Fruit fly (Drosophila melanogaster) S2 (cell line): ENCODE measurements around the gene CG43783.

Source experiments
- CG8478 ChIP-seq: fragments of >200 bp; optimal IDR thresholded peaks from 2 replicates; lab custom pipeline; 2018
- CTCF ChIP-seq, 2 experiments: fragments of >200 bp; optimal IDR thresholded peaks; 2 replicates each; lab custom pipeline; 2018

CG43783 gene

DNA sequence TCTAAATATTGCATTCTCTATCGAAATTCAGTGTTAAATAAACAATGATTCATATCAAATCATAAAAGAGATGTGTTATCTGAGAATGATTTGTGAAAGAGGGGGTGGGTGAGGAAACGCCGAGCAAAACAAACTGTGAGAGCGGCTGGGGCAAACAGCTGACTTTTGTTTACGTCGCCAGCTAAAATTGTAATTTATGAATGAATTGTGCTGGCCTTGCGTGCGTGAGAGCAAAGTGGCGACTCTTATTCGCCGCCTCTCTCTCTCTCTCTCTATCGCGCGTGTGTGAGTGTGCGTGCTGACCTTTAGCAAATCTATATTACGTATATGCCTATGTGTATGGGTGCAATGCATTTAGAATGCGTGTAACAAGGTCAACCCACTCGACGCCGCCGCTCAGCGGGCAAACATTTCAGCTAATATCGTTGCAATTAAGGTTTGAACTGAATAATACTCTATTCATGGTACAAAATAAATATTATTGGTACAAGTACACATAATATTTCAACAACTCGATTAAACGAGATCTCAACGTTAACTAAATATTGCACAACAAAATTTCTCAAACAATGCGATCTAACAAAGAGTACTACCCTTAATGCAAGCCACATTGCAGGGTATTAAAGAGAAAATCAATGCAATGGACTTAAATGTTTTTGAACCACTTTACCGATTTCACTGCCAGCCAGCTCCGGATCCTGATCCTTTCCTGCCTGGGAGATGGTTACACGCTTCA, 24.8 kb upstream of the CG43783 start:
- TF ChIP-seq CTCF (optimal IDR thresholded peaks at IDR 0.05; lab: Kevin White, UChicago) (no peak), CG8478 (lab: Kevin White, UChicago) (no peak)

DNA sequence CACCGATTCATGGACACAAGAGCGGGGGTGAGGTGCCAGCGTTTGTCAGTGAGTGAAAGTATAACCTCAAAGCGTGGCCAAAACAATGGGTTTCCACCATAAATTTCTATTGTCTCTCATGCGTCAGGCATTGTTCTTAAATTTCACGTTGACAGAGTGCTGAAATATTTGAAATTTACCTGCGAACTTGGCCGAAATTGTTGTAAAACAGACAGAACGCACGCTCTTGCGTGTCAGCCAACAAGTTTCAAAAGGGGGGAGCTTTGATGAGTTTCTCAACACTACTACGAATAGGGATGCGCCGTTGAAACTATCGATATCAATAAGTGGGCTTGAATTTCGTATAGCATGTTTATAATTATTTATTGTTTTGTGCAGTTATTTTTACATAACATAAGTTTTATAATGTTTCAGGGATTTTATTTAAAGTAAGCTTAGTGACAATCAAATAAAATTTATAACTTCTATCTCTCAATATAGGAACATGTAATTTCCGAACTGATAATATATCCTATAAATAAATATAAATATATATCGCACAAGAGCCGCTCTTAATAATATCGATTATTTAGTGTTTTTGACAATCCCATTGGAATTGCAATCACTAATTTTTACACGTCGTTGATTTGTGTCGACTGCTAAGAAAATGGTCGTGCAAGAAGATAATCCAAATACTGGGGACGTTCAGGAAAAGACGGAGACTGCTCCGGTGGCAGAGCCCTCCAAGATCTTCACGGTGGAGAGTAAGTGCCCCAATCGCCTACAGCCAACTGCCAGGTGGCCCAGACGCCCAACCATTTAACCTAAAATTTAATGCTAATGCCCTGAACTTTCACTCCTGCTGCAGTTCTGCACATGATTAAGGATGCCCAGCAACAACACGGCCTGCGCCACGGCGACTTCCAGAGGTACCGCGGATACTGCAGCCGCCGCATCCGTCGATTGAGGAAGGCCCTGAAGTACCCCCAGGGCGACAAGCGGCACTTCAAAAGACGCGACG, 20.7 kb upstream of the CG43783 start, which contains the start of the genes pix and Srp68:
Gene pix (minus strand): TSS at position 288 of the 1,000 bp plus-strand sequence.
Gene Srp68 (plus strand): TSS at position 569 of the 1,000 bp plus-strand sequence.
- TF ChIP-seq CTCF (optimal IDR thresholded peaks at IDR 0.05; lab: Kevin White, UChicago) (no peak), CG8478 (lab: Kevin White, UChicago) (no peak)

dm6 chr3L:8968437-8968836, 14.4 kb upstream of the CG43783 start, which contains the start of gene CG5026:
Gene CG5026, plus strand, starts transcription at chr3L:8968528.
- TF ChIP-seq CTCF (optimal IDR thresholded peaks at IDR 0.05; lab: Kevin White, UChicago) (no peak), CG8478 (lab: Kevin White, UChicago) (no peak)

DNA sequence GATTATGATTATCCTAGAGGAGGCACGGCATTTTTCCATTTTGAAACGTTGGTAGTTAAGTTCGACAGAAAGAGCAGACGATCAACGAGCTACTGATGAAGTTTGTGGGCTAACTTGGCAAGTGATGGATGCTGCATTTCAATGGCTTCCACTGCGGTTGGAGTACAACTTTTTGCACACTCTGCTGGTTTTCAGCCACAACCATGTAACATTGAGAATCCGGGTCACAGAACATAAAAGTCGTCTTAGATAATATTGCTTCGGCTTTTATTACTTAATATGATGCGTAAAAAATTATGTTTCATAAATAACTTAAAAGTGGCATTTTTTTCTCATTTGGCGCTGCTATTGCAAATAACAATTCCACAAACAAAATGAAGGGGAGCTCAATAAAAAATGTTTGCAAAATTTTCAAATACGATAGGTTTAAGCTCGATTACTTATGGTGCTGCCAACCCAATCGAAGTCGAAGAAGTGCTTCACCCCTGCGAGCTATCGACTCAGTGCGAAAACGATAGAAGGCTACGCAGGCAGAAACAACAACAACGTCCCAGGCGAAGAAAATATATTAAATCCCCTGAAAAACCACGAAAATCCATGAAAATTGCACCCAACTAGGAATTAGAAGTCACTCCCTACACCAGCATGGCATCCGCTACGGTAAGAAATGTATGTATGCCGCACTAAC, 12.4 kb upstream of the CG43783 start, which contains the start of the genes CG5653 and CG5021:
Gene CG5653 (minus strand): TSS at position 51 of the 688 bp plus-strand sequence.
Gene CG5021 (plus strand): TSS at position 506 of the 688 bp plus-strand sequence.
- TF ChIP-seq CG8478 (lab: Kevin White, UChicago) (no peak), CTCF (optimal IDR thresholded peaks at IDR 0.05; lab: Kevin White, UChicago) (no peak)

- TF ChIP-seq CTCF (optimal IDR thresholded peaks at IDR 0.05; lab: Kevin White, UChicago) (no peak), CG8478 (lab: Kevin White, UChicago) (no peak)
Observed at dm6 chr3L:8964458-8964857, 10.4 kb upstream of the CG43783 start, which contains the start of gene ValRS-m. Gene ValRS-m, minus strand, starts transcription at chr3L:8964769.

- TF ChIP-seq CG8478 (lab: Kevin White, UChicago) (no peak), CTCF (optimal IDR thresholded peaks at IDR 0.05; lab: Kevin White, UChicago) (no peak)
Observed at dm6 chr3L:8958557-8958956, 4.5 kb upstream of the CG43783 start, which contains the start of gene CG13313. Gene CG13313, plus strand, starts transcription at chr3L:8958857.

dm6 chr3L:8956669-8957068, 2.6 kb upstream of the CG43783 start, which contains the start of gene mRpL12:
Gene mRpL12, plus strand, starts transcription at chr3L:8956791.
- no peak for TF ChIP-seq CG8478 (lab: Kevin White, UChicago)
- no peak for TF ChIP-seq CTCF (optimal IDR thresholded peaks at IDR 0.05; lab: Kevin White, UChicago)

DNA sequence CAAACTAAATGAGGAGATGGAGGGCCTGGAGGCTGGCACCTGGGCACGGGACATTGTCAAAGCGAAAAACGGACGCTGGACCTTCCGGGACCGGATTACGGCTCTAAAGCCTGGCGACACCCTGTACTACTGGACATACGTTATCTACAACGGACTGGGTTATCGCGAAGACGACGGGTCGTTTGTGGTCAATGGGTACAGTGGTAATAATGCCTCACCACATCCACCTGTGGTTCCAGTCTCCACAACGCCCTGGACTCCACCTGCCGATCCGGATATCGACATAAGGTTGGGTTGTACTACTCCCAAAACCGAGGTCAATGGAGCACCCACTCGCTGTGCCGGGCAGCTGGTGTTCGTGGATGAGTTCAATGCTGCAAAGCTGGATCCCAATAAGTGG, 1.1 kb upstream of the CG43783 start:
- no peak for TF ChIP-seq CTCF (optimal IDR thresholded peaks at IDR 0.05; lab: Kevin White, UChicago)
- no peak for TF ChIP-seq CG8478 (lab: Kevin White, UChicago)

- no peak for TF ChIP-seq CG8478 (lab: Kevin White, UChicago)
- no peak for TF ChIP-seq CTCF (optimal IDR thresholded peaks at IDR 0.05; lab: Kevin White, UChicago)
Observed at dm6 chr3L:8954648-8955033, 569 bp upstream of the CG43783 start, which contains the start of gene GNBP3. Gene GNBP3, plus strand, starts transcription at chr3L:8955021.

DNA sequence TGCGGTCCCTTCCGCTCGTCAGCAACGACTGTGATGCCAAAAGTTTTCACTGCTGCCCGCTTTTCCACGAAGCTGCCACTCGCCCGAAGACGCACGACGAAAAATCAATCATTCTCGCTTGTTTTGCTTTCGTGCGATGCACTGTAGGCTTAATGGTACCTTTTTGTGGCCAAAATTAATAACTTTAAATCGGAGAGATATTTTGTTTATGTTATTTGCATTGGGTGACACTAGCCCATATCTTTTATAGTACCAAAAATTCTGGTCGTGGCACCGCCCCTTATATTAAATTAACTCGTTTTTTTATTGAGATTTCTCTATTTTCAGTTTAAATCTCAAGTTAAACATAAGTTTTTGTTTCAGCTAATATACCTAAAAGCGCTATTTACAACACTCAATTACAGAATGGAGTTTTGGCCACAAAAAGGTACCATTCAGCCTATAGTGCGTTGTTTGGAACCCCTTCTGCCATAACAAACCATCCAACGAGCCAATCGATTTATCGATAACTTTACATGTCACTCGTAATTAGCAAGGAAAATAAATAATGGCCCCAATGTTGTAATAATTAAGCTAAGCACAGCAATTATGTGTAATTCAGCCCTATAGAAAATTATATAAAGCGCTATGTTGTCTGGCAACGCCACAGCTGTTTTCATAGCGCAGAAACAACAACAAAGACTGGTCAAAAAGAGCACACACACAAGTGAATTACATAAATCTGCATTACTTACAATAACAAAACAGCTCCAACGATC, 694 bp downstream of the CG43783 start:
- TF ChIP-seq CG8478 (lab: Kevin White, UChicago) (no peak), CTCF (optimal IDR thresholded peaks at IDR 0.05; lab: Kevin White, UChicago) (no peak)

DNA sequence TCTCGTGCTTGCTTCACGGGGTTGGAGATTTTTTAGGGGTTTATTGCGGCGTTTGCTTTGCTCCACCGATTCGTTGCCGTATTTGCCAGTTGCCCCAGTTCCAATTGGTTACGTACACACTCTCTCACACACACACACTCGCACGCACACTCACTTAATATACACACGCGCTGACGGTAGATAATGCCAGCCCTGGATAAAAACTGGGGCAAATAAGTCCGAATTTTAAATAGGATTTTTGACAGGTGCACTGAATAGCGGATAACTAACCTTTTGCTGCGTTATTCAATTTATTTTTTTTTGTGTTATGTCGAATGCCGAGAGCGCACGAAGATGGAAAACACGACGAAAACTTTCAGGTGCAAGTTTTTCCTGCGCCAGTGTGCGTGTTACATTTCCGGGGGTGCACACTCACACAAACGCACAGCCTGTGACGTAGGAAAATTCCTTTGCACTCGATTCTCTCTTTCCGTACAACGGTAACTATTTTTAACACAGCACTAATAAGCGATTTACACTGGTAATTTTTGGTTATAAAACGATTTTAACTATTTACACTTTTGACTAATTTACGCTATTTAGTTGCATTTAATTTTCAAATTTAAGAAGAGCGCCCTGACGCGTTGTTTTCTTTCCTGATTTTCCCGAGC, 1.4 kb downstream of the CG43783 start:
- TF ChIP-seq CTCF (optimal IDR thresholded peaks at IDR 0.05; lab: Kevin White, UChicago) (no peak), CG8478 (lab: Kevin White, UChicago) (no peak)

dm6 chr3L:8951507-8951906, 2.6 kb downstream of the CG43783 start:
- TF ChIP-seq CG8478 (lab: Kevin White, UChicago), result no peak
- TF ChIP-seq CTCF (optimal IDR thresholded peaks at IDR 0.05; lab: Kevin White, UChicago), result no peak

dm6 chr3L:8950955-8951354, 3.1 kb downstream of the CG43783 start:
- TF ChIP-seq CTCF (optimal IDR thresholded peaks at IDR 0.05; lab: Kevin White, UChicago) (no peak), CG8478 (lab: Kevin White, UChicago) (no peak)
